Fruit fly (Drosophila melanogaster) whole organism, embryonic: ENCODE results near the gene Txl.
A peak's percentile ranks its signal among the peaks of the same experiment; 100 is the strongest.

Experiments
- ATbp ChIP-seq: fragments of 200-800 bp; sonication (Bioruptor generic); optimal IDR thresholded peaks from 2 replicates; lab custom pipeline; 2017; ENCODE audit warnings: missing biosample characterization, mild to moderate bottlenecking, missing genetic modification characterization, missing genetic modification reagents
- Ada2b ChIP-seq: fragments of 200-800 bp; sonication (Bioruptor generic); IDR thresholded peaks from 2 replicates; pipeline ENCODE4 v1.3.6; 2022; ENCODE audit warnings: missing biosample characterization, missing genetic modification characterization
- Awh ChIP-seq: fragments of 200-800 bp; sonication (Bioruptor generic); IDR thresholded peaks from 2 replicates; pipeline ENCODE4, ENCODE4 v1.3.6; 2022; ENCODE audit warnings: missing biosample characterization, missing genetic modification characterization
- CG10321 ChIP-seq: fragments of 200-800 bp; sonication (Bioruptor generic); IDR thresholded peaks from 2 replicates; pipeline ENCODE4 v1.3.6; 2022; ENCODE audit warnings: missing biosample characterization, missing genetic modification characterization
- CG11696 ChIP-seq: fragments of 200-800 bp; sonication (Bioruptor generic); IDR thresholded peaks from 2 replicates; pipeline ENCODE4 v1.3.6; 2022; ENCODE audit warnings: missing biosample characterization, missing genetic modification characterization
- CG12942 ChIP-seq: fragments of 200-800 bp; sonication (Bioruptor generic); optimal IDR thresholded peaks from 3 replicates; lab custom pipeline; 2016; ENCODE audit warnings: missing biosample characterization, missing genetic modification characterization
- CG13296 ChIP-seq: fragments of 200-800 bp; sonication (Bioruptor generic); optimal IDR thresholded peaks from 3 replicates; lab custom pipeline; 2018; ENCODE audit warnings: missing biosample characterization, mild to moderate bottlenecking, missing genetic modification characterization
- CG13624 ChIP-seq: fragments of 200-800 bp; sonication (Bioruptor generic); optimal IDR thresholded peaks from 2 replicates; lab custom pipeline; 2016; ENCODE audit warnings: missing biosample characterization, missing genetic modification characterization
- CG1603 ChIP-seq: fragments of 200-800 bp; sonication (Bioruptor generic); optimal IDR thresholded peaks from 2 replicates; lab custom pipeline; 2019; ENCODE audit warnings: missing biosample characterization, mild to moderate bottlenecking, missing genetic modification characterization, moderate library complexity
- CG1647 ChIP-seq: fragments of 200-800 bp; sonication (Bioruptor generic); optimal IDR thresholded peaks from 3 replicates; lab custom pipeline; 2016; ENCODE audit warnings: missing biosample characterization, missing genetic modification characterization
- CG16863 ChIP-seq: fragments of 200-800 bp; sonication (Bioruptor generic); optimal IDR thresholded peaks from 3 replicates; lab custom pipeline; 2016; ENCODE audit warnings: missing biosample characterization, missing genetic modification characterization
- CG2875 ChIP-seq: fragments of 200-800 bp; sonication (Bioruptor generic); optimal IDR thresholded peaks from 2 replicates; lab custom pipeline; 2017; ENCODE audit warnings: missing biosample characterization, mild to moderate bottlenecking, missing genetic modification characterization, missing genetic modification reagents
- CG32772 ChIP-seq: fragments of 200-800 bp; sonication (Bioruptor generic); IDR thresholded peaks from 2 replicates; pipeline ENCODE4 v1.3.6; 2022; ENCODE audit warnings: missing biosample characterization, missing genetic modification characterization
- CG34224 ChIP-seq: fragments of 200-800 bp; sonication (Bioruptor generic); IDR thresholded peaks from 3 replicates; pipeline ENCODE4 v1.3.6; 2022; ENCODE audit warnings: missing biosample characterization, missing genetic modification characterization; ENCODE audit not compliant: partially characterized antibody
- CG43689 ChIP-seq: fragments of 200-800 bp; sonication (Bioruptor generic); IDR thresholded peaks from 2 replicates; pipeline ENCODE4 v1.3.6; 2022; ENCODE audit warnings: missing biosample characterization, missing genetic modification characterization
- CG9609 ChIP-seq: fragments of 200-800 bp; sonication (Bioruptor generic); optimal IDR thresholded peaks from 3 replicates; lab custom pipeline; 2016; ENCODE audit warnings: missing biosample characterization, missing genetic modification characterization
- CG9797 ChIP-seq: fragments of 200-800 bp; sonication (Bioruptor generic); optimal IDR thresholded peaks from 3 replicates; lab custom pipeline; 2018; ENCODE audit warnings: missing biosample characterization, mild to moderate bottlenecking, missing genetic modification characterization
- CrebB ChIP-seq: fragments of 200-800 bp; sonication (Bioruptor generic); optimal IDR thresholded peaks from 3 replicates; lab custom pipeline; 2018; ENCODE audit warnings: missing biosample characterization, mild to moderate bottlenecking, missing genetic modification characterization
- Dll ChIP-seq: fragments of 200-800 bp; sonication (Bioruptor generic); IDR thresholded peaks from 4 replicates; pipeline ENCODE4 v1.3.6; 2022; ENCODE audit warnings: missing biosample characterization, missing genetic modification characterization; ENCODE audit not compliant: partially characterized antibody
- H2.0 ChIP-seq: fragments of 200-800 bp; sonication (Bioruptor generic); IDR thresholded peaks from 2 replicates; pipeline ENCODE4 v1.3.6; 2022; ENCODE audit warnings: missing biosample characterization, missing genetic modification characterization
- HLH54F ChIP-seq: fragments of 200-800 bp; sonication (Bioruptor generic); optimal IDR thresholded peaks from 3 replicates; lab custom pipeline; 2016; ENCODE audit warnings: missing biosample characterization, missing genetic modification characterization
- Mad ChIP-seq: fragments of 200-800 bp; sonication (Bioruptor generic); optimal IDR thresholded peaks from 2 replicates; lab custom pipeline; 2016; ENCODE audit warnings: missing biosample characterization, missing genetic modification characterization
- Med ChIP-seq: fragments of 200-800 bp; sonication (Bioruptor generic); peaks from one replicate; lab custom pipeline; 2016; ENCODE audit warnings: missing biosample characterization, missing genetic modification characterization, mild to moderate bottlenecking, inconsistent platforms, moderate library complexity
- Nf-YB ChIP-seq: fragments of 200-800 bp; sonication (Bioruptor generic); optimal IDR thresholded peaks from 3 replicates; lab custom pipeline; 2019; ENCODE audit warnings: missing biosample characterization, mild to moderate bottlenecking, missing genetic modification characterization, moderate library complexity
- Pdp1 ChIP-seq, 2 experiments: fragments of 200-800 bp; sonication (Bioruptor generic); optimal IDR thresholded peaks; 3 replicates each; lab custom pipeline; 2016; ENCODE audit warnings: missing biosample characterization in 2 of 2, missing genetic modification characterization in 2 of 2, mild to moderate bottlenecking in 1 of 2, moderate library complexity in 1 of 2
- Sry-β ChIP-seq: fragments of 200-800 bp; sonication (Bioruptor generic); optimal IDR thresholded peaks from 2 replicates; lab custom pipeline; 2018; ENCODE audit warnings: missing biosample characterization, mild to moderate bottlenecking, missing genetic modification characterization, moderate library complexity
- Sry-δ ChIP-seq: fragments of 200-800 bp; sonication (Bioruptor generic); optimal IDR thresholded peaks from 2 replicates; lab custom pipeline; 2016; ENCODE audit warnings: missing biosample characterization, missing genetic modification characterization
- Usf ChIP-seq: fragments of 200-800 bp; sonication (Bioruptor generic); optimal IDR thresholded peaks from 2 replicates; lab custom pipeline; 2017; ENCODE audit warnings: missing genotype, missing biosample characterization, missing genetic modification characterization
- Vsx1 ChIP-seq: fragments of 200-800 bp; sonication (Bioruptor generic); optimal IDR thresholded peaks from 2 replicates; lab custom pipeline; 2017; ENCODE audit warnings: missing biosample characterization, mild to moderate bottlenecking, missing genetic modification characterization, missing genetic modification reagents
- aop ChIP-seq: fragments of 200-800 bp; sonication (Bioruptor generic); IDR thresholded peaks from 2 replicates; pipeline ENCODE4 v1.3.6; 2022; ENCODE audit warnings: missing biosample characterization, missing genetic modification characterization
- chinmo ChIP-seq: fragments of 200-800 bp; sonication (Bioruptor generic); IDR thresholded peaks from 4 replicates; pipeline ENCODE4 v1.3.6; 2022; ENCODE audit warnings: missing biosample characterization, missing genetic modification characterization; ENCODE audit not compliant: partially characterized antibody
- crc ChIP-seq: fragments of 200-800 bp; sonication (Bioruptor generic); optimal IDR thresholded peaks from 2 replicates; lab custom pipeline; 2016; ENCODE audit warnings: missing biosample characterization, missing genetic modification characterization
- crp ChIP-seq, 2 experiments: fragments of 200-800 bp; sonication (Bioruptor generic); optimal IDR thresholded peaks; 2 replicates in 1 of 2; 3 replicates in 1 of 2; lab custom pipeline; 2017; ENCODE audit warnings: missing biosample characterization in 2 of 2, missing genetic modification characterization in 2 of 2, mild to moderate bottlenecking in 1 of 2, moderate library complexity in 1 of 2
- h ChIP-seq: fragments of >200 bp; optimal IDR thresholded peaks from 2 replicates; lab custom pipeline; 2017
- hb ChIP-seq: fragments of 200-800 bp; sonication (Bioruptor generic); IDR thresholded peaks from 3 replicates; pipeline ENCODE4 v1.3.6; 2022; ENCODE audit warnings: missing biosample characterization, missing genetic modification characterization; ENCODE audit not compliant: partially characterized antibody
- inv ChIP-seq: fragments of 200-800 bp; sonication (Bioruptor generic); IDR thresholded peaks from 2 replicates; pipeline ENCODE4 v1.3.6; 2022; ENCODE audit warnings: missing biosample characterization, missing genetic modification characterization; ENCODE audit not compliant: partially characterized antibody
- nerfin-2 ChIP-seq: fragments of 200-800 bp; sonication (Bioruptor generic); IDR thresholded peaks from 2 replicates; pipeline ENCODE4 v1.3.6; 2022; ENCODE audit warnings: missing biosample characterization, missing genetic modification characterization; ENCODE audit not compliant: partially characterized antibody
- otp ChIP-seq: fragments of 200-800 bp; sonication (Bioruptor generic); IDR thresholded peaks from 3 replicates; pipeline ENCODE4, ENCODE4 v1.3.6; 2022; ENCODE audit warnings: missing biosample characterization, missing genetic modification characterization
- pan ChIP-seq, 4 experiments: fragments of >200 bp in 3 of 4; fragments of 200-800 bp in 1 of 4; sonication (Bioruptor generic) in 1 of 4; optimal IDR thresholded peaks in 3 of 4; IDR thresholded peaks in 1 of 4; 2 replicates each; pipeline versions ENCODE4 v1.3.6 to Lab custom; 2017 to 2022; ENCODE audit warnings: missing biosample characterization in 2 of 4, missing genetic modification characterization in 2 of 4, mixed read lengths in 1 of 4
- prd ChIP-seq, 3 experiments: fragments of >200 bp in 2 of 3; fragments of 200-800 bp in 1 of 3; sonication (Bioruptor generic) in 1 of 3; optimal IDR thresholded peaks in 2 of 3; IDR thresholded peaks in 1 of 3; 2 replicates in 2 of 3; 3 replicates in 1 of 3; pipeline versions ENCODE4 v1.3.6 to Lab custom; 2017 to 2022; ENCODE audit warnings: missing biosample characterization in 1 of 3, missing genetic modification characterization in 1 of 3
- ro ChIP-seq: fragments of 200-800 bp; sonication (Bioruptor generic); IDR thresholded peaks from 2 replicates; pipeline ENCODE4 v1.3.6; 2022; ENCODE audit warnings: missing biosample characterization, missing genetic modification characterization
- salm ChIP-seq: fragments of 200-800 bp; sonication (Bioruptor generic); optimal IDR thresholded peaks from 2 replicates; lab custom pipeline; 2018; ENCODE audit warnings: missing biosample characterization, mild to moderate bottlenecking, missing genetic modification characterization
- sna ChIP-seq: fragments of 200-800 bp; sonication (Bioruptor generic); IDR thresholded peaks from 2 replicates; pipeline ENCODE4 v1.3.6; 2022; ENCODE audit warnings: missing biosample characterization, missing genetic modification characterization; ENCODE audit not compliant: partially characterized antibody
- so ChIP-seq: fragments of 200-800 bp; sonication (Bioruptor generic); IDR thresholded peaks from 3 replicates; pipeline ENCODE4 v1.3.6; 2022; ENCODE audit warnings: missing biosample characterization, missing genetic modification characterization
- sr ChIP-seq: fragments of 200-800 bp; sonication (Bioruptor generic); IDR thresholded peaks from 3 replicates; pipeline ENCODE4 v1.3.6; 2022; ENCODE audit warnings: missing biosample characterization, missing genetic modification characterization
- ssp ChIP-seq: fragments of 200-800 bp; sonication (Bioruptor generic); IDR thresholded peaks from 2 replicates; pipeline ENCODE4 v1.3.6; 2022; ENCODE audit warnings: missing biosample characterization, missing genetic modification characterization
- tna ChIP-seq: fragments of 200-800 bp; sonication (Bioruptor generic); IDR thresholded peaks from 2 replicates; pipeline ENCODE4 v1.3.6; 2022; ENCODE audit warnings: missing biosample characterization, missing genetic modification characterization; ENCODE audit not compliant: partially characterized antibody
- yki ChIP-seq: fragments of >200 bp; optimal IDR thresholded peaks from 3 replicates; lab custom pipeline; 2018

Txl gene

dm6 chr3L:5810633-5811341 is 45.1 kb downstream of the Txl start, which contains the start of the genes S6k and kri (continued):
- TF ChIP-seq aop (GFP tag; lab: Robert Waterston, UW) = no peak
- peak; percentile 78 for TF ChIP-seq Med (GFP tag; lab: Kevin White, UChicago)
- TF ChIP-seq CG43689 (GFP tag; lab: Robert Waterston, UW) = no peak
- TF ChIP-seq CG16863 (GFP tag; lab: Kevin White, UChicago) = no peak
- TF ChIP-seq CG11696 = no peak
- peak; percentile 82 for TF ChIP-seq CG1603 (tag; lab: Kevin White, UChicago)
- no peak for TF ChIP-seq tna (GFP tag; lab: Robert Waterston, UW)
- peak; percentile 14 for TF ChIP-seq CG13296 (GFP tag; lab: Kevin White, UChicago)
- 0 out of 2 replicates have a peak, but pooled peaks have one; percentile 10 for TF ChIP-seq nerfin-2 (GFP tag; lab: Robert Waterston, UW)
- no peak for TF ChIP-seq so (GFP tag; lab: Robert Waterston, UW)
- TF ChIP-seq Sry-β (GFP tag; lab: Kevin White, UChicago) = no peak
- TF ChIP-seq h (lab: Kevin White, UChicago) = no peak
- peak in 1 of 2 experiments; percentile 53 for TF ChIP-seq Pdp1 (GFP tag; optimal IDR thresholded peaks at IDR 0.05; lab: Kevin White, UChicago)
- peak; percentile 62 for TF ChIP-seq CrebB (tag; lab: Kevin White, UChicago)
- TF ChIP-seq crp (GFP tag; optimal IDR thresholded peaks at IDR 0.05; lab: Kevin White, UChicago) = peak in 1 of 2 experiments; percentile 29
- no peak for TF ChIP-seq pan (optimal IDR thresholded peaks at IDR 0.05; lab: Kevin White, UChicago)
- TF ChIP-seq pan (GFP tag; optimal IDR thresholded peaks at IDR 0.05 in 1 of 2, IDR thresholded peaks at IDR 0.05 in 1 of 2) = peak in 1 of 2 experiments; percentile 26
- peak; percentile 96 for TF ChIP-seq CG9797 (GFP tag; lab: Kevin White, UChicago)
- TF ChIP-seq CG9609 (GFP tag; lab: Kevin White, UChicago) = no peak
- TF ChIP-seq sna (GFP tag; lab: Robert Waterston, UW) = no peak
- peak; percentile 42 for TF ChIP-seq Vsx1 (GFP tag; lab: Kevin White, UChicago)
- no peak for TF ChIP-seq CG2875 (GFP tag; lab: Kevin White, UChicago)
- TF ChIP-seq ATbp = no peak
- TF ChIP-seq sr = peak; percentile 13; the same call in 1 of the 3 replicates
- TF ChIP-seq hb = no peak
- TF ChIP-seq CG10321 = no peak
- TF ChIP-seq otp (GFP tag; lab: Robert Waterston, UW) = no peak
- TF ChIP-seq salm (tag; lab: Kevin White, UChicago) = no peak
- TF ChIP-seq Sry-δ = peak; percentile 36
- TF ChIP-seq inv (GFP tag; lab: Robert Waterston, UW) = no peak
- no peak for TF ChIP-seq crc
- no peak for TF ChIP-seq HLH54F
- TF ChIP-seq ro (GFP tag; lab: Robert Waterston, UW) = no peak
- peak; percentile 32 for TF ChIP-seq CG13624 (GFP tag; lab: Kevin White, UChicago)
- no peak for TF ChIP-seq prd (optimal IDR thresholded peaks at IDR 0.05; lab: Kevin White, UChicago)
- TF ChIP-seq prd (GFP tag; IDR thresholded peaks at IDR 0.05; lab: Robert Waterston, UW) = no peak
- no peak for TF ChIP-seq yki
- no peak for TF ChIP-seq ssp (GFP tag; lab: Robert Waterston, UW)
- TF ChIP-seq CG1647 (GFP tag; lab: Kevin White, UChicago) = no peak
- TF ChIP-seq CG34224 = peak; percentile 29; the same call in 1 of the 3 replicates
- TF ChIP-seq Dll (GFP tag; lab: Robert Waterston, UW) = peak; percentile 45; the same call in 1 of the 4 replicates
- no peak for TF ChIP-seq CG32772
- no peak for TF ChIP-seq Usf (GFP tag; lab: Kevin White, UChicago)
- no peak for TF ChIP-seq H2.0 (GFP tag; lab: Robert Waterston, UW)
- no peak for TF ChIP-seq Ada2b (GFP tag; lab: Robert Waterston, UW)
- no peak for TF ChIP-seq CG12942 (GFP tag; lab: Kevin White, UChicago)
- TF ChIP-seq Mad (GFP tag; lab: Kevin White, UChicago) = no peak
- TF ChIP-seq Nf-YB = no peak
- no peak for TF ChIP-seq Awh
- TF ChIP-seq chinmo = peak; percentile 92; the same call in 2 of the 4 replicates
